Fruit fly (Drosophila melanogaster) Kc167 (cell line): ENCODE results near the gene Chchd3.

Source experiments
- Myc ChIP-seq: fragments of >200 bp; optimal IDR thresholded peaks from 2 replicates; lab custom pipeline; 2017; ENCODE audit warnings: missing external identifiers
- Sin3A ChIP-seq: fragments of >200 bp; optimal IDR thresholded peaks from 2 replicates; lab custom pipeline; 2018; ENCODE audit warnings: missing external identifiers
- h ChIP-seq: fragments of >200 bp; optimal IDR thresholded peaks from 3 replicates; lab custom pipeline; 2018; ENCODE audit warnings: missing external identifiers
- insv ChIP-seq: fragments of >200 bp; optimal IDR thresholded peaks from 3 replicates; lab custom pipeline; 2018; ENCODE audit warnings: missing external identifiers
- psq ChIP-seq: fragments of >200 bp; optimal IDR thresholded peaks from 2 replicates; lab custom pipeline; 2017; ENCODE audit warnings: missing external identifiers
- ttk ChIP-seq: sonication (Bioruptor generic); optimal IDR thresholded peaks from 2 replicates; lab custom pipeline; 2017; ENCODE audit warnings: missing external identifiers

The Chchd3 gene

DNA sequence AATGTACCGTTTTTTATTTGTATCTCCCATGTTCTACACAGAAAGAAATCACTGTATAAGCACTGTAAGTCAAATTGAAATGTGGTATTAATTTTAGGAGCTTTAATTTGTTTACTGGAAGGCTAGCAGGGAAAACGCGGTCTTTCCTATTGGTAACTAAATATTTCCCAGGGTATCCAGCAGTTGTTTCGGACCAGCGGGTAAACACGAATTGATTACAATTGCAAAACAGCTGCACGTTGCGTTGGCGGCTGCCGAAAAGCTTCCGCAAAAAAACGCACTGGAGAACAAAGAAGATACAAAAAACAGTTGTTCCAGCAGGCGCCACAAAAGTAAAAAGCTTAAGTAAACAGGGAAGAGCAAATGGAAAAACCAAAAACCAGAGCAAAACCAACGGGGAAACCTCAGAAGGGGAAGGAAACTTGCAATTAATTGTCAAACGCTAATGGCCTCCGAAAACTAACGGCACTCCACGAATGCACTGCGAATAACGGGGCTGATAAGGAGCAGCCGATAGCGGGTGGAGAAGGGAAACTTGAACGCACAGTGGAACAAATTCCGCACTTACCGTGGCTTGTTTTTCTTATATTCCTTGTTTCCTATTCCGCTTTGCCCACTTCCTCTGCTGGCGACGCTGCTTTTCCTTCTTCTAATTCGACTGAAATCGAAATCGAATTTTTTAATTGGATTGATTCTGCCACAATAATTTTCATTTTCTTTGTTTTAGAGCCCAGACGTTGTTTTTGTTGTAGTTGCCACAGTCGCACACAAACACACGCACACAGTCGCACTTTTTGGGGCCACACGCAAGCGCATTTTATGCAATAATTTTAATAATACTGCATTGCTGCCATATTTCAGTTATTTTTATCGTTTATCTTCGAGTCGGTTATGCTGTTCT is 6.3 kb upstream of the Chchd3 start:
- TF ChIP-seq ttk (lab: Kevin White, UChicago) (no peak), Sin3A (lab: Kevin White, UChicago) (no peak), Myc (lab: Kevin White, UChicago) (no peak), insv (lab: Kevin White, UChicago) (no peak), psq (no peak), h (lab: Kevin White, UChicago) (no peak)

DNA sequence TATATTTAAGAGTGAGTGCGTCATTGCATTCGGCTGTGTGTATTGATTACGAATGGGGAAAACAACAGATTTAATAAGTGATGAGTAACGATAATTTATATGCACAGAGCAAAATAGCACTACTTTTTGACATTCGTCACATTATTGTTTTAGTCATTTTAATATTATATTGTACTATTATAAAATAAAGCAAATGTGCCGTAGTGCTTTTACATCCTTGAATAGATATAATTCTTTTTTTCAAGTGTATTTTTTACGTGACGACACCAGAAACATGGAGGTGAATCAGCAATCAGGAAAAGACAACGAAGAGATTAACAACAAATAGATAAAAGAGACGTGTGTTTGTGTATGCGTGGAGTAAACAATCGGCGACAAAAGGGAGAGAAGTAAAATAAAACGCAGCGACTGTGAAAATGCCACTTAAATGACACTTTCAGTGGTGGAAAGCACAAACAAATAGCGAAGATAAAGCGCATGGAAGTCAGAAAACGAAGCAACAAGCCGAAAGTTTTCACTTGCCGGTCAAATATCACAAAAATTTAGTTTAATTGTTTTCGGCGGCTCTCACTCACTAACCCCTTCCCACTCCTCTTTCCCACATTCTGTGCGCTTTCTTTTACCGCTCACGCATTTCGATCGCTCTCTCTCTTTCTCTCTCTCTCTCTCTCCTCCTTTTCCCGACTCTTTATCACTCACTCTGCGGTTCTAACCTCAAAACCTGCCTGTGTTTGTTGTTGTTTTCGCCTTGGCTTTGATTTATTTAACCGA is 5.5 kb upstream of the Chchd3 start:
- TF ChIP-seq ttk (lab: Kevin White, UChicago), result no peak
- TF ChIP-seq Sin3A (lab: Kevin White, UChicago), result no peak
- no peak for TF ChIP-seq psq
- TF ChIP-seq Myc (lab: Kevin White, UChicago), result no peak
- TF ChIP-seq h (lab: Kevin White, UChicago), result no peak
- no peak for TF ChIP-seq insv (lab: Kevin White, UChicago)

DNA sequence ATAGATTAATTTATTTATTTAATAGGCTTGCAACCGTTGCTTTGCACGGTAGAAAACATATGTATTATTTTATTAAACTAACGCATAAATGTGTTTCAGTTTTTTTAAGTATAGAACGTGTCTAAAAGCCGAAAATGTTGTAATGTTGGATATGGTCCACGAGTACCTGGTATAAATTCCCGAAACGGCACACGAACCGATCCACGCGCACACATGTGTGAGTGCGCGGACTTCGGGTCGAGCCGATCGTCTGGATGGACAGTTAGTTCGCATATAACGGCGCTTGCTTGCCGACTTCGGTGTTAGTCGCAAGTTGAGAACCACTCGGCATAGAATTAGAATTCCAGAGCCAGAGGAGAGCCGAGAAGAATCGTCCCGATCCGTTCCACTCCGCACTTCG is 5.1 kb downstream of the Chchd3 start, which contains the start of gene Alp4:
TSS of gene Alp4 (plus strand) at position 301 of the 400 bp plus-strand sequence.
- TF ChIP-seq Myc (lab: Kevin White, UChicago) (no peak), psq (no peak), ttk (lab: Kevin White, UChicago) (no peak), Sin3A (lab: Kevin White, UChicago) (no peak), h (lab: Kevin White, UChicago) (no peak), insv (lab: Kevin White, UChicago) (no peak)

DNA sequence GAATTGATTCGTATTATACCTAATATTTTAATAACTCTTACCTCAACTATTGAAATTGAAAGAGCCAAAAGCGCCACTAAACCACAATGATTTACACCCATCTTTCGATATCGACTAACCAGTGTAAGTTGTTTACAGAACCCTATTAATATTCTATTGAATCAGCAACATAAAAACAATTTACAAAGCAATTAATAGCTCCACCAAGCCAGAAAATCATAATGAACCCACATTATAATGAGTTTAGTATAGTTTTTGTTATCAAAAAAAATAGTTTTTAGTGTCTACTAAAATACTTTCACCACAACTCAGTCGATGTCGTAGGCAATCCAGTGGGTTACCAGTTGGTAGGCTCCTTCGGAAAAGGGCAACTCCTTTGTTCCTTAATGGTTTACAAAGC is 8.7 kb downstream of the Chchd3 start, which contains the start of gene CG33920:
TSS of gene CG33920 (minus strand) at position 101 of the 400 bp plus-strand sequence.
- TF ChIP-seq psq, result no peak
- no peak for TF ChIP-seq h (lab: Kevin White, UChicago)
- TF ChIP-seq insv (lab: Kevin White, UChicago), result no peak
- no peak for TF ChIP-seq Sin3A (lab: Kevin White, UChicago)
- no peak for TF ChIP-seq Myc (lab: Kevin White, UChicago)

DNA sequence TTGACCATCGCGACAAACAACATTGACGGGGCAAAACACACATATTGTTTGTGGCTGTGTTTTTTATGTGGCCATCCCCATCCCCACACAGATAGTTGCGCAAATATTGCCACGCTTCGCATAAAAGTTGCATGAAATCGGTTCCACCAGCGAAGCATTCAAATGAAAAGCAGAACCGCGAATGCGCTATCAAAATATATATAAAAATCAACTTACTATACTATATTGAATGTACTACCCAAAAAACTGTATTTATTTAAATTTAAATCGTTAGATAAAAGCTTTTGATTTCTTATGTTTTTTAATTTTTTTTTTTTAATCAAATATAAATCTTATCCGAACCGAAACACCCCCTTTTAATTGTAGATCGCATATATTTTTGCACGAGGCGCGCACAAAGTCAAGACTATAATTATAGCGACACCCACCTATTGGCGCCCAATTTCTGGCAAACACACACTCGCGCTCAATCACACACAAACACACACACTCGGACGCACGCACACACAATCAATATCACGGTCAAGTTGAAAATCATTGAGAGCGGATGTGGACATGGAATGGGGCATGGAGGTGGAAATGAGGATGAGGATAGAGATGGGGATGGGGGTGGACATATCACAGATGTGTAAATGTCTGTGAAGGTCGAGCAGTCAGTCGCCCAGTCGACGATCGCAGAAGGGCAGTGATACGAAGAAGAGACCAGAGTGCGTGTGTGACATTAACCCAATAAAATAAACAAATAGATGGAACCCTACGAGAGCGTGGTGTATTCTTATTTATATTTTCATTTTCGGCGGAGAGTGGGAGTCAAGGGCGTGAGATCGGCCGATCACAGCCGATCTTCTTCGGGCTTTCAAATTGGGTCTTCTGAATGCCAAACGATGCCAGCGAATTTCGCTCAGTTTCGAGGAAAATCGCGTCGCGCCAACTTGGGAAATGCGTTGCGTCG is 15.0 kb downstream of the Chchd3 start, which contains the start of gene CanA1:
TSS of gene CanA1 (plus strand) at position 902 of the 952 bp plus-strand sequence.
- TF ChIP-seq insv (lab: Kevin White, UChicago) (no peak), psq (no peak), Sin3A (lab: Kevin White, UChicago) (no peak), ttk (lab: Kevin White, UChicago) (no peak)

DNA sequence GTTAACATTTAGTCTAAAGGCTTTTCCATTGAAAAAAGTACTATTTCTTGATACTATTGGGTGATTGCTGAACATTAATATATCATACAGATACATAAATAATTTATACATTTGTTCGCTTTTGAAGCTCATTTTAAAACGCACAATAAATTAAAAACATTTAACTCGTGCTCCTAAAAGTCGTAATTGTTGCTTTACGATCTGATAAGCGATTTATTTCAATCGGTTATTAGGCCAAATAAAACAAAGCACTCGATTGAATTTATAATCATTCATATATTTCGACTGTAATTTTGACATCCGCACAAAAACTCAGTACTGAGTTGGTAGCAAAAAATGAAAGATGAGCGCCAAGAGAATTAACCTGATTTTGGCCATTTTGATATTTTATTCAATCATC is 18.7 kb downstream of the Chchd3 start, which contains the start of gene CG33773:
TSS of gene CG33773 (plus strand) at position 301 of the 400 bp plus-strand sequence.
- TF ChIP-seq insv (lab: Kevin White, UChicago) (no peak), ttk (lab: Kevin White, UChicago) (no peak), Sin3A (lab: Kevin White, UChicago) (no peak), psq (no peak), h (lab: Kevin White, UChicago) (no peak), Myc (lab: Kevin White, UChicago) (no peak)

DNA sequence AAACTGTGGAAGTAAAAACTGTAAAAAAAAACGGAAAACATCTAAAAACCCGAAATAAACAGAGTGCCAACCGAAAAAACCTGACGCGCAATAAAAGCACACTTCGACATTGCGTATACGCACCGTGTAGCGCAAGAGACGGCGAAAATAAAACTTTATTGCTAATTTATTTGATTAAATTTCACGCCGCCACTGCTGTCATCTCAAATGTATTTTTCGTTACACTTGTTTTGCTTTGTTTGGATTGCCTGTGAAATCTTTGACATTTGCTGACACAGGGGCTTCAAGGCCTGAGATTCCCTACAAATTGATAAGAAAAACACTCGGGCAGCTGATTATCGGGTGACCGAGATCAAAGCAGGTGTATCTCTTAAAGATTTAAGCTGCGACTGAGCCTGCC is 33.0 kb downstream of the Chchd3 start:
- no peak for TF ChIP-seq h (lab: Kevin White, UChicago)
- TF ChIP-seq Myc (lab: Kevin White, UChicago), result no peak
- TF ChIP-seq ttk (lab: Kevin White, UChicago), result no peak
- TF ChIP-seq Sin3A (lab: Kevin White, UChicago), result no peak

DNA sequence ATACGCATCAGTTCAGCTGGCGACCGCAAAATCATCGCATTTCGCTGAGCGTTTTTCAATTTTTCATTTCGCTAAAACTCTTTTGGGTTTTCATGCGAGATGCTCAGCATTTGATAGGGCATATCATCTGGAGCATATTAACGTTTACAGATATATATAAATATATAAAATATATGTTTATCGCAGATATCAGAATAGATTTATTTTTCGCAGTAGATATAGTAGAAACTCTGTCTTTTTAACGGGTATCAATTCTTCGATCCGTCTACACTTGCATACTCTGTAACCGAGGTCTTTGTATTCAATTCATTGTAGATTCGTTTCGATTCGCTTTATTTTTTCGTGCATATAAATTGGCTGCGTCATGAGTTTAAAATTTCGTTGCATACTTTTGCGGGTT is 34.1 kb downstream of the Chchd3 start:
- TF ChIP-seq Myc (lab: Kevin White, UChicago) (no peak), insv (lab: Kevin White, UChicago) (no peak), Sin3A (lab: Kevin White, UChicago) (no peak)

DNA sequence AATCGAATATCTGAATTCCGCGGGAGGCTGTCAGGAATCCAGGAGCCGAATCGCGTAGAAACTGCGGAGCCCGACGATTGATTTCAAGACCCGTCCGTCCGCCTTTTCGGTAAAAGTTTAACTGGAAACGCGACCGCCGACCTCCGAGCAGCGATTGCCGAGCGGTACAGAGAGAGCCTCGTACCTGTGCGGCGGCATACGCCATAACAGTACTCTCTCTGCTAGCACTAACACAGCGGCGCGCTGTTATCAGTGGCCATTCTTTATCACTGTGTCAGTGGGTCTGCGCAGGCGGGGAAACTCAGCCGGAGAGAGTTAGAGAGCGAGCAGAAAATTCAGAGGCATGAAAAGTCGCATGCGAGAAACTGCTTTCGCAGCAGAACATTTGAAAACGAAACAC is 37.0 kb downstream of the Chchd3 start, which contains the start of gene 5-HT7:
TSS of gene 5-HT7 (minus strand) at position 161 of the 400 bp plus-strand sequence.
- TF ChIP-seq psq, result no peak
- TF ChIP-seq Sin3A (lab: Kevin White, UChicago), result no peak
- no peak for TF ChIP-seq h (lab: Kevin White, UChicago)
- TF ChIP-seq ttk (lab: Kevin White, UChicago), result no peak
- no peak for TF ChIP-seq insv (lab: Kevin White, UChicago)
- TF ChIP-seq Myc (lab: Kevin White, UChicago), result no peak

DNA sequence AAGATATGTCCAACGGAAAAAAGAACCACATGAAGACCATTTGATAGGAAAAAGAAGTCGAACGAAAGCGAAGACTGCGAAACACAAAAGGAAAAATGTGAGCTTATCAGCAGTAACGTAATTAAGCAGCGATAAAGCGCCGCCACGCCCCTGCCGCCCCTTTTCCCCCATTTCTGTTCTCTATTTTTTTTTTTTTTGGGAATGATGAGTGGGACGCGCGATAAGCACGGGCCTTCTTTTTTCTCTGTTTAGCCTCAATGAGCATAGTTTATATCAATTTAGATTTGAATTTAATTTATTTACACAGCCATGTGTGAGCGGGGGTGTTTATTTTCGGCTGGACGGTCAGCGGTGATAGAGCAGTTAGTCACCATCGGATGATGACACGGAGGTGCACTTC is 43.6 kb downstream of the Chchd3 start:
- TF ChIP-seq Myc (lab: Kevin White, UChicago), result no peak
- TF ChIP-seq h (lab: Kevin White, UChicago), result no peak
- TF ChIP-seq ttk (lab: Kevin White, UChicago), result no peak
- TF ChIP-seq psq, result no peak

DNA sequence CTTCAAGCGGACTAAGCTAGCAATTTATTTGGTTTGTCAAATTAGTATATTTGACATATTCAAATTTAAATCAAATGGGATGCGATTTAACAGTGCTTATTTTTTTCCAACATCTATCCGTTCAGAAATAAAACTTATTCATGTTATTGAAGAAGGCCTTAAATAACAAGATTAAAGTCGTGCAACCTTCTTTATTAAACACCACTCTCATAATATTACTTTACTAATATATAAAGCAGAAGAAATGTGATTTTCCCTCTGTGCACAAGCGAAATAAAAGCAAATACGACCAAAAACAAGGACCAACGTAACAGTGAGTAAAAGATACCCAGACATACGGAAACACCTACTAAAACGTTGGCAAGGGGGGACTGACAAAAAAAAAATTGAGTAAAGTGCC is 47.1 kb downstream of the Chchd3 start:
- TF ChIP-seq psq, result no peak
- TF ChIP-seq Sin3A (lab: Kevin White, UChicago), result no peak
- TF ChIP-seq Myc (lab: Kevin White, UChicago), result no peak
- no peak for TF ChIP-seq h (lab: Kevin White, UChicago)
- TF ChIP-seq insv (lab: Kevin White, UChicago), result no peak
- TF ChIP-seq ttk (lab: Kevin White, UChicago), result no peak
